Worm (Caenorhabditis elegans): Measurements from ENCODE around the gene tbx-38.
A peak's percentile ranks its signal among the peaks of the same experiment; 100 is the strongest.

Gene tbx-38

DNA sequence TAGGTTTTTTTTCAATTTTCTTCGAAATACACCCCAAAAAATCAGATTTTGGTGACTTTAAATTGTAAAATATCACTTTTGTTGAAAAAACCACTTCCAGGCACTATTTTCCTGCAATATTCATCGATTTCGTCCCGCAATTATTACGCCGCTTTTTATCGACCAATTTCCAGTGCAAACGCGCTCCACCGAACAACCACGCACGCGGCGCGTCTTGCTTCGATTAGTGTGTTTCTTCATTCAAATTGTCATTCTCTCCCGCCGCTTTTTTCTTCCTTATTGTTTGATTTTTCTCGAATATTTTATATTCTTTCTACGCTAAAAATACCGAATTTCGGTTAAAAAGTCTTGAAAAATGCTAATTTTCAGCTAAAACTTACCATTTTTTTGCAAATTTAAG, 39.8 kb upstream of the tbx-38 start (continued):
- TF ChIP-seq lin-35 (GFP tag; optimal IDR thresholded peaks at IDR 0.05) (peak; percentile 72 to 78), lin-13 (GFP tag; optimal IDR thresholded peaks at IDR 0.05) (peak; percentile 40), isw-1 (GFP tag; IDR thresholded peaks at IDR 0.05) (peak; percentile 41; the same call in 1 of the 2 replicates), dsc-1 (tag; optimal IDR thresholded peaks at IDR 0.05) (peak; percentile 55), nhr-20 (tag; optimal IDR thresholded peaks at IDR 0.05) (peak; percentile 30), mep-1 (tag; optimal IDR thresholded peaks at IDR 0.05) (peak; percentile 49), jun-1 (tag; optimal IDR thresholded peaks at IDR 0.05) (no peak), snpc-4 (tag; optimal IDR thresholded peaks at IDR 0.05) (peak; percentile 42), swsn-7 (tag; optimal IDR thresholded peaks at IDR 0.05) (peak; percentile 38), nhr-47 (tag; optimal IDR thresholded peaks at IDR 0.05) (peak; percentile 56), hpl-2 (GFP tag; optimal IDR thresholded peaks at IDR 0.05) (no peak), blmp-1 (tag; optimal IDR thresholded peaks at IDR 0.05) (peak; percentile 65), lin-14 (GFP tag; optimal IDR thresholded peaks at IDR 0.05) (peak; percentile 78), ces-1 (GFP tag; optimal IDR thresholded peaks at IDR 0.05) (no peak), elt-3 (tag; optimal IDR thresholded peaks at IDR 0.05) (peak in 1 of 6 experiments; percentile 24), sup-37 (GFP tag; optimal IDR thresholded peaks at IDR 0.05) (no peak), nhr-77 (tag; optimal IDR thresholded peaks at IDR 0.05) (peak; percentile 47)

DNA sequence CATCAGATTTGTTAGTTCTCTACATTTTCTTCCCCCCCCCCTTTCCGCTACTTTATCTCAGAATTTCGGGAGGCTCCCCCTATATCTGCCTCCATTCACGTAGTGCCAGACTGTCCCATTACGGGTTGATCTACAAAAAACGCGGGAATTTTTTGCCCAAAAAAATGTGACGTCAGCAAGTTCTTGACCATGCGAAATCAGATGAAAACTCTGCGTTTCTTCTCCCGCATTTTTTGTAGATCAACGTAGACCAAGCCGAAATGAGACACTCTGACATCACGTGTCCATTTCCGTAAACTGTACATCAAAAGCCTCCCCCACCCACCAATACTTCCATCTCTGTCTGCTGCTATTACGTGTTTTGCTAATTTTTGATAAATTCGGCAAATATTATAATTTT, 38.7 kb upstream of the tbx-38 start:
- TF ChIP-seq nhr-84 (tag; optimal IDR thresholded peaks at IDR 0.05): no peak
- no peak for TF ChIP-seq alr-1 (tag; optimal IDR thresholded peaks at IDR 0.05; ENCODE audit: borderline replicate concordance)
- no peak for TF ChIP-seq lin-13 (GFP tag; optimal IDR thresholded peaks at IDR 0.05)
- no peak for TF ChIP-seq aly-2 (tag; optimal IDR thresholded peaks at IDR 0.05)
- TF ChIP-seq pax-3 (tag; optimal IDR thresholded peaks at IDR 0.05): no peak
- TF ChIP-seq blmp-1 (tag; optimal IDR thresholded peaks at IDR 0.05): no peak

DNA sequence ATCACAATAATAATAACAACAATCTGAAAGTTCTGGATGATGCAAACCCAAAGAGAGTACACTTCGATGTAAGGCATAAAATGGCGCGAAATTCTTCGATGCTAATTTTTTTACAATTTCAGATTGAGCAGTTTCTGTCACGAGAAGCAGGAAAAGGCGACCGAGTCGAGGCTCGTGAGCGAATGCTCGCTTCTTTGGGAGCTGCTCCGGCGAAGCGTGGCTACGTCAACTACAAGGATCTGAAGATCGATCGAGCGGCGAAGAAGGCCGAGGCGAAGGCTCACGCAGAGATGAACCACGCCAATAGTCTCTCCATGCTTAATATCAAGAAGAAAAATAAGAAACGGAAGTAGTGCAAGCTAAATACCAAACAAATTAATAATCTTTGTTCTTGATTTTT, 38.2 kb upstream of the tbx-38 start:
- TF ChIP-seq nhr-76 (tag; optimal IDR thresholded peaks at IDR 0.05) (no peak), fkh-10 (GFP tag; optimal IDR thresholded peaks at IDR 0.05) (no peak), lsy-2 (tag; optimal IDR thresholded peaks at IDR 0.05) (no peak), nhr-20 (tag; optimal IDR thresholded peaks at IDR 0.05) (no peak), fkh-8 (tag; optimal IDR thresholded peaks at IDR 0.05) (no peak), F16B12.6 (tag; optimal IDR thresholded peaks at IDR 0.05) (no peak), ceh-8 (GFP tag; optimal IDR thresholded peaks at IDR 0.05) (no peak), hlh-4 (tag; optimal IDR thresholded peaks at IDR 0.05) (no peak), tlp-1 (tag; optimal IDR thresholded peaks at IDR 0.05) (no peak), unc-98 (GFP tag; IDR thresholded peaks at IDR 0.05) (no peak), efl-3 (GFP tag; optimal IDR thresholded peaks at IDR 0.05) (no peak), xbp-1 (tag; optimal IDR thresholded peaks at IDR 0.05) (no peak), lin-15B (tag; optimal IDR thresholded peaks at IDR 0.05) (no peak)

DNA sequence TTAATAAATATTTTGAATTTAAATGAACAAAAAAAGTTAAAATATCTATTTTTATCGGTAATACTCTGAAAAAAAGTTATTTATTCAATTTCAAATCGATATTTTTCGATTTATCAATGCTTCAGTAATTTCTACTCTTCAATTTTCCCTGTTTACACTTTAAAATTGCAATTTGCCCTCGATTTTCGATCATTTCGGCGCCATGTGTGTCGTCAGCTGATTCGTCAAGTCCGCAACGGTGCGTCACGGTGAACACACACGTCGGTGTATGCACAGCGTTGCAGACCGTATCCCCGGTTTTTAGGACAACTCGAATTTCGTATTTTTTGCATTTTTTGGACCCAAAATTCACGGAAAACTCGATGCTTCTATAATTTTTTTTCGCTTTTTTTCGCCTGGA, 37.4 kb upstream of the tbx-38 start, which contains the start of gene C18D11.3:
TSS of gene C18D11.3 (plus strand) at position 189 of the 400 bp plus-strand sequence.
- peak in 4 of 6 experiments; percentile 23 to 91 (median 54) for TF ChIP-seq elt-3 (tag; optimal IDR thresholded peaks at IDR 0.05)
- TF ChIP-seq aly-2 (tag; optimal IDR thresholded peaks at IDR 0.05): no peak
- peak in 1 of 2 experiments; percentile 96 for TF ChIP-seq mdl-1 (tag; optimal IDR thresholded peaks at IDR 0.05)
- TF ChIP-seq ztf-11 (tag; optimal IDR thresholded peaks at IDR 0.05): peak in 1 of 2 experiments; percentile 22
- TF ChIP-seq grh-1 (GFP tag; IDR thresholded peaks at IDR 0.05): 0 out of 2 replicates have a peak, but pooled peaks have one; percentile 16
- no peak for TF ChIP-seq nhr-76 (tag; optimal IDR thresholded peaks at IDR 0.05)
- peak; percentile 90 to 93 for TF ChIP-seq lin-35 (GFP tag; optimal IDR thresholded peaks at IDR 0.05)
- TF ChIP-seq ceh-90 (tag; optimal IDR thresholded peaks at IDR 0.05): no peak
- TF ChIP-seq vab-15 (tag; optimal IDR thresholded peaks at IDR 0.05): peak; percentile 77
- TF ChIP-seq fkh-8 (tag; optimal IDR thresholded peaks at IDR 0.05): peak; percentile 86
- peak; percentile 93 for TF ChIP-seq nhr-20 (tag; optimal IDR thresholded peaks at IDR 0.05)
- TF ChIP-seq C04F5.9 (tag; optimal IDR thresholded peaks at IDR 0.05): peak; percentile 57
- peak; percentile 93 for TF ChIP-seq snu-23 (GFP tag; optimal IDR thresholded peaks at IDR 0.05)
- TF ChIP-seq lin-15B (tag; optimal IDR thresholded peaks at IDR 0.05): peak; percentile 83
- TF ChIP-seq nhr-77 (tag; optimal IDR thresholded peaks at IDR 0.05): peak; percentile 82
- TF ChIP-seq nhr-90 (tag; optimal IDR thresholded peaks at IDR 0.05; ENCODE audit: poor library complexity): peak; percentile 78
- peak; percentile 48 to 93 (median 52) for TF ChIP-seq ceh-82 (tag; optimal IDR thresholded peaks at IDR 0.05)
- 0 out of 2 replicates have a peak, but pooled peaks have one; percentile 9 for TF ChIP-seq mab-9 (GFP tag; IDR thresholded peaks at IDR 0.05)
- peak; percentile 100 for TF ChIP-seq F16B12.6 (tag; optimal IDR thresholded peaks at IDR 0.05)
- TF ChIP-seq dpl-1 (GFP tag; optimal IDR thresholded peaks at IDR 0.05): peak; percentile 74 to 85 (median 84)
- TF ChIP-seq dsc-1 (tag; optimal IDR thresholded peaks at IDR 0.05): peak; percentile 67
- no peak for TF ChIP-seq pqm-1 (tag; optimal IDR thresholded peaks at IDR 0.05)
- peak; percentile 39 for TF ChIP-seq ztf-4 (tag; optimal IDR thresholded peaks at IDR 0.05)
- peak; percentile 27 for TF ChIP-seq aha-1 (tag; optimal IDR thresholded peaks at IDR 0.05)
